Fruit fly (Drosophila melanogaster): ENCODE results near the gene CG4666.

CG4666 gene

DNA sequence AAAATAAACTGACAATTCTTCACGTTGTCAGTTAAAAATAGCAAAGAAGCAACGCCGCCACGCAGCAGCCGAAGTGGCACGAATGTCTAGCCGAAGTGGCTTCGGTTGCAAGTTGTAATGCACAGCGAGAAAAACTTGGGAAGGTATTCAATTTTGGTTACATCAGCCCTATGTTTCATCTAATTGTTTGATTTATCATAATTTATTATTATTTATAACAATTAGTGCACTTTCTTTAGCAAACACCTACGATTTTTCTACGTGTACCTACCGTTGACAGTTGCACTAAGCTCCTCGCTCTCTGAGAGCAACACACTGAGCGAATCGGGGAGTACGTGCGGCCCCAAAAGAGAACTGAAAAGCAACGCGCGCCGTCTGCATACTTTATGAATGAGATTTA, 2.7 kb downstream of the CG4666 start, which contains the start of gene Tsp5D (continued):
- peak; percentile 58 for TF ChIP-seq trh (GFP tag; optimal IDR thresholded peaks at IDR 0.05)
- TF ChIP-seq ci (GFP tag; IDR thresholded peaks at IDR 0.05) = peak; percentile 99
- TF ChIP-seq CG14710 (tag; optimal IDR thresholded peaks at IDR 0.05) = peak; percentile 86
- peak; percentile 92 for TF ChIP-seq CG6254 (GFP tag; optimal IDR thresholded peaks at IDR 0.05)
- TF ChIP-seq E2f1 (GFP tag; IDR thresholded peaks at IDR 0.05) = peak; percentile 95
- TF ChIP-seq CG16779 (GFP tag; IDR thresholded peaks at IDR 0.05) = peak; percentile 47; the same call in 1 of the 2 replicates
- TF ChIP-seq Nf-YA (GFP tag; IDR thresholded peaks at IDR 0.05) = peak; percentile 93
- TF ChIP-seq fru (optimal IDR thresholded peaks at IDR 0.05) = no peak
- peak; percentile 69 for TF ChIP-seq NFAT (GFP tag; IDR thresholded peaks at IDR 0.05)
- no peak for TF ChIP-seq Dp (GFP tag; optimal IDR thresholded peaks at IDR 0.05)
- TF ChIP-seq mam (GFP tag; optimal IDR thresholded peaks at IDR 0.05) = peak; percentile 7
- TF ChIP-seq lov (optimal IDR thresholded peaks at IDR 0.05) = no peak
- peak; percentile 93 for TF ChIP-seq lov (GFP tag; IDR thresholded peaks at IDR 0.05)
- TF ChIP-seq BEAF-32 (GFP tag; optimal IDR thresholded peaks at IDR 0.05) = no peak
- TF ChIP-seq sisA (GFP tag; IDR thresholded peaks at IDR 0.05) = peak; percentile 97
- peak; percentile 61 for TF ChIP-seq Hsf (GFP tag; optimal IDR thresholded peaks at IDR 0.05)
- TF ChIP-seq Lim3 (GFP tag; IDR thresholded peaks at IDR 0.05) = peak; percentile 88
- TF ChIP-seq chinmo (GFP tag; IDR thresholded peaks at IDR 0.05; ENCODE audit: partially characterized antibody) = 0 out of 4 replicates have a peak, but pooled peaks have one; percentile 45
- TF ChIP-seq CG12219 (GFP tag; optimal IDR thresholded peaks at IDR 0.05) = peak; percentile 91
- peak; percentile 1 for TF ChIP-seq CG13894 (tag; optimal IDR thresholded peaks at IDR 0.05)
- peak; percentile 89 for TF ChIP-seq CG3847 (GFP tag; IDR thresholded peaks at IDR 0.05)
- peak; percentile 75 for TF ChIP-seq Dek (tag; optimal IDR thresholded peaks at IDR 0.05)
- TF ChIP-seq dysf (GFP tag; IDR thresholded peaks at IDR 0.05) = peak; percentile 96
- TF ChIP-seq disco-r (GFP tag; optimal IDR thresholded peaks at IDR 0.05) = no peak
- TF ChIP-seq psq (GFP tag; optimal IDR thresholded peaks at IDR 0.05) = peak; percentile 57
- TF ChIP-seq CG18619 (GFP tag; optimal IDR thresholded peaks at IDR 0.05) = peak; percentile 76
- TF ChIP-seq CG2712 (tag; optimal IDR thresholded peaks at IDR 0.05) = peak; percentile 95
- peak; percentile 14 for TF ChIP-seq repo (GFP tag; optimal IDR thresholded peaks at IDR 0.05)
- TF ChIP-seq zfh2 (GFP tag; optimal IDR thresholded peaks at IDR 0.05) = no peak
- TF ChIP-seq Sry-β (GFP tag; optimal IDR thresholded peaks at IDR 0.05) = peak; percentile 54
- TF ChIP-seq CG15011 (GFP tag; optimal IDR thresholded peaks at IDR 0.05) = peak; percentile 76
- peak; percentile 94 for TF ChIP-seq CG6689 (GFP tag; IDR thresholded peaks at IDR 0.05)
- TF ChIP-seq CG2120 (GFP tag; optimal IDR thresholded peaks at IDR 0.05) = peak; percentile 24
- peak; percentile 66 for TF ChIP-seq wdn (GFP tag; IDR thresholded peaks at IDR 0.05)
- peak; percentile 75 for TF ChIP-seq CG11560 (tag; IDR thresholded peaks at IDR 0.05)
- peak; percentile 74 for TF ChIP-seq CG11085 (GFP tag; IDR thresholded peaks at IDR 0.05)
- TF ChIP-seq otp (GFP tag; IDR thresholded peaks at IDR 0.05) = peak; percentile 93
- TF ChIP-seq chn (GFP tag; optimal IDR thresholded peaks at IDR 0.05) = peak; percentile 47
- TF ChIP-seq CG13287 (GFP tag; IDR thresholded peaks at IDR 0.05; ENCODE audit: partially characterized antibody) = peak; percentile 18; the same call in 1 of the 2 replicates
- peak; percentile 95 for TF ChIP-seq gce (GFP tag; IDR thresholded peaks at IDR 0.05)
- peak; percentile 86 for TF ChIP-seq CG7357 (GFP tag; IDR thresholded peaks at IDR 0.05)
- no peak for TF ChIP-seq CG7786 (GFP tag; optimal IDR thresholded peaks at IDR 0.05)
- TF ChIP-seq Ravus (GFP tag; IDR thresholded peaks at IDR 0.05) = peak; percentile 83
- TF ChIP-seq CG10543 (GFP tag; optimal IDR thresholded peaks at IDR 0.05) = peak; percentile 49
- peak; percentile 83 for TF ChIP-seq CG10462 (GFP tag; optimal IDR thresholded peaks at IDR 0.05)
- peak in 1 of 2 experiments; percentile 7 for TF ChIP-seq insv (GFP tag; optimal IDR thresholded peaks at IDR 0.05)
- peak; percentile 78 for TF ChIP-seq CG11696 (GFP tag; IDR thresholded peaks at IDR 0.05)
- peak; percentile 80 for TF ChIP-seq fd3F (GFP tag; optimal IDR thresholded peaks at IDR 0.05)
- TF ChIP-seq CG4617 (GFP tag; optimal IDR thresholded peaks at IDR 0.05; ENCODE audit: borderline replicate concordance) = peak; percentile 63
- TF ChIP-seq CG1529 (GFP tag; optimal IDR thresholded peaks at IDR 0.05) = peak; percentile 91
- peak; percentile 89 for TF ChIP-seq gt (GFP tag; IDR thresholded peaks at IDR 0.05)
- TF ChIP-seq row (GFP tag; IDR thresholded peaks at IDR 0.05) = peak; percentile 95
